Fruit fly (Drosophila melanogaster) whole organism, prepupa: ENCODE measurements around the gene CG42455.

ENCODE experiments used
- Blimp-1 ChIP-seq: fragments of 200-800 bp; sonication (Bioruptor generic); optimal IDR thresholded peaks from 3 replicates; lab custom pipeline; 2017; ENCODE audit warnings: missing biosample characterization, missing genetic modification characterization, mild to moderate bottlenecking, moderate library complexity, missing genetic modification reagents
- CG10631 ChIP-seq: fragments of 200-800 bp; sonication (Bioruptor generic); optimal IDR thresholded peaks from 2 replicates; lab custom pipeline; 2016; ENCODE audit warnings: missing biosample characterization, missing genetic modification characterization
- CG11294 ChIP-seq: fragments of 200-800 bp; sonication (Bioruptor generic); IDR thresholded peaks from 2 replicates; pipeline ENCODE4 v1.3.6; 2022; ENCODE audit warnings: missing biosample characterization, missing genetic modification characterization
- CG11762 ChIP-seq: fragments of 200-800 bp; sonication (Bioruptor generic); optimal IDR thresholded peaks from 3 replicates; lab custom pipeline; 2016; ENCODE audit warnings: missing biosample characterization, missing genetic modification characterization; ENCODE audit not compliant: insufficient read depth
- CG1621 ChIP-seq: fragments of 200-800 bp; sonication (Bioruptor generic); optimal IDR thresholded peaks from 3 replicates; lab custom pipeline; 2018; ENCODE audit warnings: missing biosample characterization, mild to moderate bottlenecking, missing genetic modification characterization
- CG3032 ChIP-seq: fragments of 200-800 bp; optimal IDR thresholded peaks from 2 replicates; lab custom pipeline; 2019; ENCODE audit warnings: missing biosample characterization, mild to moderate bottlenecking, missing genetic modification characterization, moderate library complexity
- CG32006 ChIP-seq: fragments of 200-800 bp; sonication (Bioruptor generic); optimal IDR thresholded peaks from 3 replicates; lab custom pipeline; 2017; ENCODE audit warnings: missing biosample characterization, mild to moderate bottlenecking, missing genetic modification characterization
- CG3919 ChIP-seq: fragments of 200-800 bp; sonication (Bioruptor generic); optimal IDR thresholded peaks from 3 replicates; lab custom pipeline; 2016; ENCODE audit warnings: missing biosample characterization, missing genetic modification characterization
- CG6276 ChIP-seq: fragments of 200-800 bp; sonication (Bioruptor generic); optimal IDR thresholded peaks from 2 replicates; lab custom pipeline; 2017; ENCODE audit warnings: missing biosample characterization, mild to moderate bottlenecking, missing genetic modification characterization
- CG8119 ChIP-seq: fragments of 200-800 bp; sonication (Bioruptor generic); IDR thresholded peaks from 3 replicates; pipeline ENCODE4 v1.3.6; 2022; ENCODE audit warnings: missing biosample characterization, missing genetic modification characterization
- CG8319 ChIP-seq: fragments of 200-800 bp; sonication (Bioruptor generic); optimal IDR thresholded peaks from 3 replicates; lab custom pipeline; 2016; ENCODE audit warnings: missing biosample characterization, missing genetic modification characterization
- Eip75B ChIP-seq: fragments of 200-800 bp; sonication (Bioruptor generic); optimal IDR thresholded peaks from 3 replicates; lab custom pipeline; 2016; ENCODE audit warnings: missing biosample characterization, missing genetic modification characterization
- Eip78C ChIP-seq: fragments of 200-800 bp; sonication (Bioruptor generic); peaks from one replicate; lab custom pipeline; 2016; ENCODE audit warnings: missing biosample characterization, missing genetic modification characterization
- Hr38 ChIP-seq: sonication (Bioruptor generic); optimal IDR thresholded peaks from 2 replicates; lab custom pipeline; 2016; ENCODE audit warnings: missing biosample characterization, missing genetic modification characterization
- Hr39 ChIP-seq: fragments of 200-800 bp; sonication (Bioruptor generic); optimal IDR thresholded peaks from 2 replicates; lab custom pipeline; 2016; ENCODE audit warnings: missing biosample characterization, missing genetic modification characterization
- Hr4 ChIP-seq: fragments of 200-800 bp; sonication (Bioruptor generic); optimal IDR thresholded peaks from 3 replicates; lab custom pipeline; 2016; ENCODE audit warnings: missing biosample characterization, missing genetic modification characterization
- Met ChIP-seq: fragments of 200-800 bp; sonication (Bioruptor generic); optimal IDR thresholded peaks from 3 replicates; lab custom pipeline; 2016; ENCODE audit warnings: missing biosample characterization, missing genetic modification characterization
- Smox ChIP-seq: fragments of 200-800 bp; sonication (Bioruptor generic); optimal IDR thresholded peaks from 3 replicates; lab custom pipeline; 2016; ENCODE audit warnings: missing biosample characterization, missing genetic modification characterization
- Sox14 ChIP-seq: fragments of 200-800 bp; sonication (Bioruptor generic); optimal IDR thresholded peaks from 3 replicates; lab custom pipeline; 2016; ENCODE audit warnings: missing biosample characterization, missing genetic modification characterization
- Sox15 ChIP-seq: fragments of 200-800 bp; sonication (Bioruptor generic); optimal IDR thresholded peaks from 3 replicates; lab custom pipeline; 2016; ENCODE audit warnings: missing biosample characterization, missing genetic modification characterization
- eg ChIP-seq: fragments of 200-800 bp; sonication (Bioruptor generic); IDR thresholded peaks from 3 replicates; pipeline ENCODE4 v1.3.6; 2022; ENCODE audit warnings: missing biosample characterization, missing genetic modification characterization
- fd85E ChIP-seq: fragments of 200-800 bp; sonication (Bioruptor generic); optimal IDR thresholded peaks from 3 replicates; lab custom pipeline; 2016; ENCODE audit warnings: missing biosample characterization, missing genetic modification characterization
- pdm3 ChIP-seq: fragments of 200-800 bp; sonication (Bioruptor generic); optimal IDR thresholded peaks from 3 replicates; lab custom pipeline; 2016; ENCODE audit warnings: missing biosample characterization, missing genetic modification characterization
- spab ChIP-seq: fragments of 200-800 bp; sonication (Bioruptor generic); optimal IDR thresholded peaks from 2 replicates; lab custom pipeline; 2017; ENCODE audit warnings: missing biosample characterization, mild to moderate bottlenecking, missing genetic modification characterization, missing genetic modification reagents
- svp ChIP-seq: fragments of 200-800 bp; sonication (Bioruptor generic); peaks from one replicate; lab custom pipeline; 2016; ENCODE audit warnings: missing biosample characterization, missing genetic modification characterization
- topi ChIP-seq: fragments of 200-800 bp; sonication (Bioruptor generic); optimal IDR thresholded peaks from 3 replicates; lab custom pipeline; 2016; ENCODE audit warnings: missing biosample characterization, missing genetic modification characterization
- vri ChIP-seq: fragments of 200-800 bp; sonication (Bioruptor generic); optimal IDR thresholded peaks from 3 replicates; lab custom pipeline; 2016; ENCODE audit warnings: missing biosample characterization, mild to moderate bottlenecking, missing genetic modification characterization

The CG42455 gene

DNA sequence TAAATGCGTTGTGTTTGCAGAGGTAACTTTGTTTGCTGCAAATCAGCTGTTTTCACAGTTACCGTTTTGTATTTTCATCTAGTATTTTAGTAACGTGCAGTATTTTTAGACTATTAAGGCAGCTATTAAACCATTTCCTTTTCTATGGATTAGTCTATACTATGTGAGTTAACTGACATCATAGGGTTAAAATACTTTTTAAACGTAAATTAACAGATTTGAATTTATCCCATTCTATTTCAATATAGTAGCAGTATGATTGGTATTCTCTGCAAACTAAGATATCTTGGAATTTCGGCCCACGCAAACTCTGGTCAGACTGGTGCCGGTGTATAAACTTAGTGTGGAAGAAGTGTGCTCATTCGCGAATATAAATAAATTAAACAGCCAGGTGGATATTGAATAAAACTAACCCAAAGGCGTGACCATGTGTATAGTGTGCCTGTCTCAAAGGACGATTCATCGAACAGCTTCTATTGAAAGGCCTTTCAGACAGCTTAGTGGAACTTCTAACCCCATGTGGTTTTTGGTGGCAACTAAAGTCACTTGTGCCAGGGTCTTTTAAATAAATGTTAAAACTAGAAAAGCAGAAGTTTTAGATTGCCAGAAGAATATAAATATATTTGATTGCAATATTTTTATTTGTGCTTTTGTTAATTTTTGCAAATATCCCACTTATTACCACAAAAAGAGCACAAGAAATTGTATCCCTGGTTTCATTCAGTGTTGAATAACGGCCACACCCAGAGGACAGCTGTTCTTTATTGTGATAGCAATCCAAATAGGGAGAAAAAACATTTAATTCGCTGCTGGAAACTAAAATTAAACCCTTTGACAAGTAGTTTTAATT, at the start of gene CG42455, which contains the start of the genes CG6674 and vnc (continued):
- TF ChIP-seq CG6276 (GFP tag; lab: Kevin White, UChicago) (no peak), Sox14 (peak; percentile 34), CG10631 (peak; percentile 4), svp (GFP tag; lab: Kevin White, UChicago) (peak; percentile 81), Hr38 (GFP tag; lab: Kevin White, UChicago) (no peak), Smox (peak; percentile 39), topi (peak; percentile 44), Hr4 (GFP tag; lab: Kevin White, UChicago) (peak; percentile 33), CG11762 (GFP tag; lab: Kevin White, UChicago) (no peak), Eip75B (peak; percentile 2)

dm6 chr3L:9927169-9927568, 44.9 kb upstream of the CG42455 start:
- no peak for TF ChIP-seq vri
- no peak for TF ChIP-seq fd85E (GFP tag; lab: Kevin White, UChicago)
- no peak for TF ChIP-seq spab

dm6 chr3L:9968267-9968721, 3.8 kb upstream of the CG42455 start, which contains the start of the genes CG6685 and Dronc:
Gene CG6685, minus strand, starts transcription at chr3L:9968317.
Gene Dronc, plus strand, starts transcription at chr3L:9968479.
- TF ChIP-seq CG1621 (tag; lab: Kevin White, UChicago) = peak; percentile 99
- peak; percentile 99 for TF ChIP-seq svp (GFP tag; lab: Kevin White, UChicago)
- peak; percentile 35 for TF ChIP-seq Eip78C (GFP tag; lab: Kevin White, UChicago)
- no peak for TF ChIP-seq Hr4 (GFP tag; lab: Kevin White, UChicago)
- peak; percentile 92 for TF ChIP-seq Sox14
- TF ChIP-seq fd85E (GFP tag; lab: Kevin White, UChicago) = no peak
- TF ChIP-seq, all 60 proteins: peak for 4

dm6 chr3L:9969158-9969557, 3.0 kb upstream of the CG42455 start:
- TF ChIP-seq CG3919 (GFP tag; lab: Kevin White, UChicago) (no peak), CG3032 (tag; lab: Kevin White, UChicago) (no peak), CG32006 (GFP tag; lab: Kevin White, UChicago) (no peak), Hr39 (GFP tag; lab: Kevin White, UChicago) (no peak), Sox15 (no peak), CG8319 (no peak), Met (GFP tag; lab: Kevin White, UChicago) (no peak), Blimp-1 (GFP tag; lab: Kevin White, UChicago) (no peak), eg (no peak), CG1621 (tag; lab: Kevin White, UChicago) (no peak), CG11762 (GFP tag; lab: Kevin White, UChicago) (no peak), pdm3 (GFP tag; lab: Kevin White, UChicago) (no peak), CG10631 (no peak), CG6276 (GFP tag; lab: Kevin White, UChicago) (no peak), CG11294 (GFP tag; lab: Robert Waterston, UW) (no peak)

- TF ChIP-seq CG8119 (no peak), svp (GFP tag; lab: Kevin White, UChicago) (peak; percentile 7)
- TF ChIP-seq, all 60 proteins: peak for 1
These were observed 2.2 kb downstream of the CG42455 start, which contains the start of gene dpr6 for dm6 chr3L:9974172-9974896. Gene dpr6, plus strand, starts transcription at chr3L:9974651.
